Worm (Caenorhabditis elegans): ENCODE measurements around the gene grl-3.

grl-3 gene

DNA sequence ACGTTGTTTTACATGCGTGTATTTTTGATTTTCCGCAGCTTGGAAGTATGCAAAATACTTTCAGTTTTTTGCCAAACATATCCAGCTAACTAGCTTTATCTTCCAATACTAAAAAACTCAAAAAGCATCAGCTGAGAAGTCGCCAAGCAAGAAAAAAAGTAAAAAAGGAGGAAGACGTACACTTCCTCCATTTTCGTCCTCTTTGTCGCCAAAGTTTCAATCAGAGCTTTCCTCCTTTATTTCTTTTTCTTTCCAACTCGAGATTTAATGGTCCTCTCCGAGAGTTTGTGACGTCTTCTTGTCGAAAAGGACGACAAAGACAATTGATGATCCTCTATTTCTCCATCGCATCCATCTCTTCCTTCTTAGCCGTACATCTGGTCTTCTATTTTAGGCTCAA lies 30.7 kb upstream of the grl-3 start:
- no peak for TF ChIP-seq aly-1 (tag; optimal IDR thresholded peaks at IDR 0.05)
- no peak for TF ChIP-seq tra-4 (tag; optimal IDR thresholded peaks at IDR 0.05)
- TF ChIP-seq scrt-1 (GFP tag; IDR thresholded peaks at IDR 0.05) = no peak
- TF ChIP-seq hmbx-1 (tag; optimal IDR thresholded peaks at IDR 0.05) = no peak
- no peak for TF ChIP-seq hmg-4 (GFP tag; optimal IDR thresholded peaks at IDR 0.05)
- TF ChIP-seq ceh-13 (GFP tag; optimal IDR thresholded peaks at IDR 0.05) = no peak
- no peak for TF ChIP-seq pes-1 (GFP tag; IDR thresholded peaks at IDR 0.05)
- no peak for TF ChIP-seq F13C5.2 (tag; optimal IDR thresholded peaks at IDR 0.05)
- no peak for TF ChIP-seq B0310.2 (tag; optimal IDR thresholded peaks at IDR 0.05)
- no peak for TF ChIP-seq sea-1 (GFP tag; conservative IDR thresholded peaks at IDR 0.05)
- TF ChIP-seq ceh-36 (tag; optimal IDR thresholded peaks at IDR 0.05) = no peak
- TF ChIP-seq ets-7 (tag; optimal IDR thresholded peaks at IDR 0.05) = no peak
- no peak for TF ChIP-seq hnd-1 (tag; optimal IDR thresholded peaks at IDR 0.05)
- TF ChIP-seq tbx-11 (GFP tag; IDR thresholded peaks at IDR 0.05) = no peak
- TF ChIP-seq ama-1 (optimal IDR thresholded peaks at IDR 0.05) = no peak

DNA sequence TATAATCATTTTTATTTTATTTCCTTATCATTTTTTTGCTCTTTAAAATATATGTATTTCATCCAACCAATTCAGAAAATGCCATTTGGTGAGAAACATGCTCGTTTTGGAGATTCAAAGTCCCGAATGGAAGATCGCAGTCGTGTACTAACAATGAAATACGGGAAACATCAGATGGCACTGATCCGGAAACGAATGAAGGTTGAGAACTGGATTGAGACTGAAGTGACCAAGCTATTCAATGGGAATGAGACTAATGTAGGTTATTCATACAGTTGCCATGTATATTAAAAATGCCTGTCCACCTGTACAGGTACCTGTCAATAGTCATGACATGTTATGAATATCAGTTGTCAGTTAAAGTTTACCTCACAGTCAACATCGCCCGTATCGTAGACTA lies 28.3 kb upstream of the grl-3 start, which contains the start of gene F55C10.5:
Gene F55C10.5 (plus strand): TSS at position 74 of the 400 bp plus-strand sequence.
- TF ChIP-seq hnd-1 (tag; optimal IDR thresholded peaks at IDR 0.05) (no peak), scrt-1 (GFP tag; IDR thresholded peaks at IDR 0.05) (no peak), aly-1 (tag; optimal IDR thresholded peaks at IDR 0.05) (no peak), B0310.2 (tag; optimal IDR thresholded peaks at IDR 0.05) (no peak), tbx-37 (GFP tag; conservative IDR thresholded peaks at IDR 0.05) (no peak), hmg-4 (GFP tag; optimal IDR thresholded peaks at IDR 0.05) (no peak), pes-1 (GFP tag; IDR thresholded peaks at IDR 0.05) (no peak), ama-1 (optimal IDR thresholded peaks at IDR 0.05) (no peak), sea-1 (GFP tag; conservative IDR thresholded peaks at IDR 0.05) (no peak), tbx-11 (GFP tag; IDR thresholded peaks at IDR 0.05) (no peak), flt-1 (GFP tag; IDR thresholded peaks at IDR 0.05) (no peak), F13C5.2 (tag; optimal IDR thresholded peaks at IDR 0.05) (no peak), ceh-13 (GFP tag; optimal IDR thresholded peaks at IDR 0.05) (no peak)

DNA sequence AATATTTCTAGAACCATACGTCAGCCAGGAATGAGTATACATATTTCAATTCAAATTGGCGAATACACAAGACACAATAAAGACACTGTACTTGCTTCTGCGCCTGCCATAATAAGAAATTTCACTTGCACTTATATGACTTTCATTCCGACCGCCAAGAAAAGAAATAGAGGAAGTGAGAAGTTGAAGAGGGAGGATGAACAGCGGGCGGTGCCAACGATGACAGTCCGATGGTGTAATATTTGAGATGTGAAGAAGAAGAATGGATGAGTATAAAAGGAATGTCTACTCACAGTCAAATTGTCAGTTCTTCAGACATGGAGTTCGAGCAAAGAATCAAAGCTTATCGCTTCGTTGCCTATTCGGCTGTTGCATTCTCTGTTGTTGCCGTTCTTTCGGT lies 26.3 kb upstream of the grl-3 start, which contains the start of gene col-154:
Gene col-154 (plus strand): TSS at position 301 of the 400 bp plus-strand sequence.
- no peak for TF ChIP-seq ama-1 (optimal IDR thresholded peaks at IDR 0.05)
- TF ChIP-seq ceh-36 (tag; optimal IDR thresholded peaks at IDR 0.05) = no peak
- no peak for TF ChIP-seq tra-4 (tag; optimal IDR thresholded peaks at IDR 0.05)
- no peak for TF ChIP-seq B0310.2 (tag; optimal IDR thresholded peaks at IDR 0.05)
- no peak for TF ChIP-seq F13C5.2 (tag; optimal IDR thresholded peaks at IDR 0.05)
- TF ChIP-seq scrt-1 (GFP tag; IDR thresholded peaks at IDR 0.05) = no peak
- no peak for TF ChIP-seq hnd-1 (tag; optimal IDR thresholded peaks at IDR 0.05)
- no peak for TF ChIP-seq hmg-4 (GFP tag; optimal IDR thresholded peaks at IDR 0.05)
- TF ChIP-seq hmbx-1 (tag; optimal IDR thresholded peaks at IDR 0.05) = no peak
- no peak for TF ChIP-seq tbx-37 (GFP tag; conservative IDR thresholded peaks at IDR 0.05)
- no peak for TF ChIP-seq ets-7 (tag; optimal IDR thresholded peaks at IDR 0.05)
- no peak for TF ChIP-seq aly-1 (tag; optimal IDR thresholded peaks at IDR 0.05)
- no peak for TF ChIP-seq pes-1 (GFP tag; IDR thresholded peaks at IDR 0.05)
- TF ChIP-seq flt-1 (GFP tag; IDR thresholded peaks at IDR 0.05) = no peak
- no peak for TF ChIP-seq ceh-13 (GFP tag; optimal IDR thresholded peaks at IDR 0.05)
- no peak for TF ChIP-seq sea-1 (GFP tag; conservative IDR thresholded peaks at IDR 0.05)
- TF ChIP-seq tbx-11 (GFP tag; IDR thresholded peaks at IDR 0.05) = no peak

DNA sequence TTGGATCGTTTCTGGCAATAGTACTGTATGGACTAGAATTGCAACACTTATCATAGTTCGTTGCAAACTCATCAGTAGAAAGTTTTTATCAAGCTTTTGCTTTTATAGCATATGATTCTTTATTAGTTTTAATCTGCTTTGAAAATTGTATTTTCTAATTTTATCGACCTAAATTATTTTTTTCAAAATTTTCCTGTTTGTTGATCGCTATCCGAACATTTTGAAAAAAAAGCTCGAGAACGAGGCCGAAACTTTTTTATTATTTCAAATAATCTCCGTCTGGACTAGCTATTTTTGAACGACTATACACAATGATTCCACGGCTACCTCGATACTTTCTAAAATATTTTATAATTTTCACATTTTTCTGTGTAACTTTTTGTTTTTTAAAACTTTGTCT lies 24.9 kb upstream of the grl-3 start, which contains the start of gene F55C10.4:
Gene F55C10.4 (plus strand): TSS at position 301 of the 400 bp plus-strand sequence.
- TF ChIP-seq pes-1 (GFP tag; IDR thresholded peaks at IDR 0.05) (no peak), F13C5.2 (tag; optimal IDR thresholded peaks at IDR 0.05) (no peak), scrt-1 (GFP tag; IDR thresholded peaks at IDR 0.05) (no peak), hnd-1 (tag; optimal IDR thresholded peaks at IDR 0.05) (no peak), B0310.2 (tag; optimal IDR thresholded peaks at IDR 0.05) (no peak), sea-1 (GFP tag; conservative IDR thresholded peaks at IDR 0.05) (no peak), tbx-37 (GFP tag; conservative IDR thresholded peaks at IDR 0.05) (no peak), aly-1 (tag; optimal IDR thresholded peaks at IDR 0.05) (no peak), ceh-13 (GFP tag; optimal IDR thresholded peaks at IDR 0.05) (no peak), ets-7 (tag; optimal IDR thresholded peaks at IDR 0.05) (no peak), flt-1 (GFP tag; IDR thresholded peaks at IDR 0.05) (no peak), ama-1 (optimal IDR thresholded peaks at IDR 0.05) (no peak), hmg-4 (GFP tag; optimal IDR thresholded peaks at IDR 0.05) (no peak), tra-4 (tag; optimal IDR thresholded peaks at IDR 0.05) (no peak), tbx-11 (GFP tag; IDR thresholded peaks at IDR 0.05) (no peak), ceh-36 (tag; optimal IDR thresholded peaks at IDR 0.05) (no peak), hmbx-1 (tag; optimal IDR thresholded peaks at IDR 0.05) (no peak)

DNA sequence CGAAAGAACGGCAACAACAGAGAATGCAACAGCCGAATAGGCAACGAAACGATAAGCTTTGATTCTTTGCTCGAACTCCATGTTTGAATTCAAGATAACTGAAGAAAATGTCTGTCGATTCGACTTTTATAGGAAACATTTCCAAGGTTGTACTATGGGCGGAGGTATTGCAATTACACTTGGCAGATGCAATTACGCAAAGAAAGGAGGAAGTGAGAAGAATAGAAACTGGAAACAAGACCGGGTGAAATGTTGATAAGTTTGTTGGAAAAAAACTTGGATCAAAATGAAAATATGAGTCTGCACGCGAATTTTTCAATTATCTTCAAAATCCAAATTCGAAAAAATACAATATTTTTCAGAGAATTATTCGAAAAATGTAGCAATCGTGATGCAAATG lies 21.5 kb upstream of the grl-3 start, which contains the start of gene col-155:
Gene col-155 (minus strand): TSS at position 101 of the 400 bp plus-strand sequence.
- TF ChIP-seq ceh-36 (tag; optimal IDR thresholded peaks at IDR 0.05) (no peak), hnd-1 (tag; optimal IDR thresholded peaks at IDR 0.05) (no peak), tbx-37 (GFP tag; conservative IDR thresholded peaks at IDR 0.05) (no peak), hmbx-1 (tag; optimal IDR thresholded peaks at IDR 0.05) (no peak), B0310.2 (tag; optimal IDR thresholded peaks at IDR 0.05) (no peak), flt-1 (GFP tag; IDR thresholded peaks at IDR 0.05) (no peak), hmg-4 (GFP tag; optimal IDR thresholded peaks at IDR 0.05) (no peak), ama-1 (optimal IDR thresholded peaks at IDR 0.05) (no peak), scrt-1 (GFP tag; IDR thresholded peaks at IDR 0.05) (no peak), sea-1 (GFP tag; conservative IDR thresholded peaks at IDR 0.05) (no peak), aly-1 (tag; optimal IDR thresholded peaks at IDR 0.05) (no peak), pes-1 (GFP tag; IDR thresholded peaks at IDR 0.05) (no peak), ceh-13 (GFP tag; optimal IDR thresholded peaks at IDR 0.05) (no peak), tbx-11 (GFP tag; IDR thresholded peaks at IDR 0.05) (no peak), F13C5.2 (tag; optimal IDR thresholded peaks at IDR 0.05) (no peak), tra-4 (tag; optimal IDR thresholded peaks at IDR 0.05) (no peak), ets-7 (tag; optimal IDR thresholded peaks at IDR 0.05) (no peak)

DNA sequence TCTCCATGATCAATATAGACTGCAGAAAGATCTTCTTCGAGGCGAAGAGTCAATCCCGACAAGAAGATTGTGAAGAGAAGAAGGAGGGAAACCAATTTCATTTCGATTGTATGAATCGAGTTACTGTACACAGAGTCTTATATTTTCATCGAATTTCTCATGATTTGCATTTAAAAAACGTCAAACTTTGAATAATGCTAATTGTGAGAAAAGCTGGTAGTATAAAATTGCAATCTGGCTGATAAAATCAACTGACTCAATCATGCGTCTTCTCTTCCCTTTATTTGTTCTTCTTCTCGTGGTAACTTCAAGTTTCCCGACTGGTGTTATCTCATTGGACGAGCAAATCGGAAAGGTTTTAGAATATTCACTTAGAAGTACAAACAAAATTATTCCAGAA lies 20.9 kb upstream of the grl-3 start, which contains the start of the genes K03B8.11 and K03B8.14:
Gene K03B8.11 (minus strand): TSS at position 101 of the 400 bp plus-strand sequence.
Gene K03B8.14 (plus strand): TSS at position 110 of the 400 bp plus-strand sequence.
- TF ChIP-seq scrt-1 (GFP tag; IDR thresholded peaks at IDR 0.05) (no peak), tra-4 (tag; optimal IDR thresholded peaks at IDR 0.05) (no peak)

DNA sequence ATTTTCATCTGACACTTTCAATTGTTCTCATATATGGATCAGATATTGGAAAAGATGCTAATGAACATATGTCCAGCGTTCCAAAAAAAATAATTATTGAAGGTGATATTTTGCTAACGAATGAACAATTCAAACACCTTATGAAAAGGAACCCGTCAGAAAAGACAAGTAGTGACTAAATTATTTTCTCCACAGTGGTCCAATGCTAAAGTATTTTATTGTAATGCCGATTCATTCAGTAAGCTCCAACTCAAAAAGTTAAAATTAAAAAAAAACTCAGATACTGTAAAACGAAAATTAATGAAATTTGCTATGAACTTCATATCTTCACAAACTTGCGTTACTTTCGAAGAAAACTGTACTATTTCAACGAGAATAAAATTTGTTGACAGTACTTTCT lies 19.3 kb upstream of the grl-3 start, which contains the start of gene nas-16:
Gene nas-16 (plus strand): TSS at position 301 of the 400 bp plus-strand sequence.
- no peak for TF ChIP-seq sea-1 (GFP tag; conservative IDR thresholded peaks at IDR 0.05)
- TF ChIP-seq tra-4 (tag; optimal IDR thresholded peaks at IDR 0.05) = no peak
- TF ChIP-seq pes-1 (GFP tag; IDR thresholded peaks at IDR 0.05) = no peak
- no peak for TF ChIP-seq hnd-1 (tag; optimal IDR thresholded peaks at IDR 0.05)
- TF ChIP-seq ets-7 (tag; optimal IDR thresholded peaks at IDR 0.05) = no peak
- TF ChIP-seq hmg-4 (GFP tag; optimal IDR thresholded peaks at IDR 0.05) = no peak
- TF ChIP-seq flt-1 (GFP tag; IDR thresholded peaks at IDR 0.05) = no peak
- no peak for TF ChIP-seq aly-1 (tag; optimal IDR thresholded peaks at IDR 0.05)

Data from whole organism, early embryonic.